Fruit fly (Drosophila melanogaster) whole organism, adult: ENCODE results near the gene eIF5.

Source experiments
- Crg-1 ChIP-seq: fragments of 200-800 bp; sonication (Bioruptor generic); optimal IDR thresholded peaks from 2 replicates; lab custom pipeline; 2016; ENCODE audit warnings: missing biosample characterization, missing genetic modification characterization
- cic ChIP-seq: fragments of 200-800 bp; sonication (Bioruptor generic); optimal IDR thresholded peaks from 2 replicates; lab custom pipeline; 2017; ENCODE audit warnings: missing biosample characterization, mild to moderate bottlenecking, missing genetic modification characterization, moderate library complexity
- toe ChIP-seq: fragments of 200-800 bp; sonication (Bioruptor generic); optimal IDR thresholded peaks from 2 replicates; lab custom pipeline; 2016; ENCODE audit warnings: missing biosample characterization, missing genetic modification characterization

DNA sequence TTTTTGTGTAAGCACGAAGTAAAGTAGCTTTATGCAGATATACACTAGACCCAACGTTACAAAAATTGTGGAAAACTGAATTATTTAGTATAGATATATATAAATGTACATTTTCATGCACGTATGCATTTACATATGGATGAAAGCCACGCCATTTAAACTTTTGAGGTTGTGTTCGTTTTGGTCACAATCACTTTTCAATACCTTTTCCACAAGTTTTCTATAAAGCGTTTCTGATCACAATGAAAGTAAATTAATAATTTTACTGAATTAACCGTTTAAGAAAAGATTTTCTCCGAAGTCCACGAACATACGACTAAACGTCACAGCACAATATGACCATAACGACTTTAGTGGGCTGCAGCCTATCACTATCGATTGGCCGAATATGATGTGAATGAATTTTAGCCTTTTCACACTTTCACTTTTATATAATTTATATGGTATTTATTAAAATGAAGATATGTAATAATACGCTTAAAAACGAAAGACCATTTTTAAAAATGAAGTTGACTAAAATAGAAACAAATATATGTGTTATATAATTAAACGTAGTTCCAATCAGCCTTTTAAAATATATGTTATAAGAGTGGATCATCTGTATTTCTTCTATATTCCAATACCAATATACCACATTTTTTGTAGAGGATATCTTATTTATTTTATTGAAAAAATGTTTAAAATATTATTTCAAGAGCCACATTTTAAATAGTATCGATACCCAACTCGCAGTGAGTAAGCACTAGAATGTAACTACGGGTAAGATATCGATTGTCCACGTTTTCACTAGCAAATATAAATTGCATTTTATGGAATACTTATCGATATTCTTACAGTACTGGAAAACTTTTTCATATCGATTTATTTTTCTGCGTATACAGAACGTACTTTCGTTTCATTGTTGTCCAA, at the start of gene eIF5, which contains the start of the genes CG46312 and exd:
- TF ChIP-seq cic (GFP tag; lab: Kevin White, UChicago) (no peak), toe (GFP tag; lab: Kevin White, UChicago) (no peak), Crg-1 (GFP tag; lab: Kevin White, UChicago) (no peak)
